Fruit fly (Drosophila melanogaster) whole organism, wandering third instar larva: ENCODE results near the gene Tm2.

Experiments
- CG32264 ChIP-seq: fragments of 200-800 bp; sonication (Bioruptor generic); optimal IDR thresholded peaks from 2 replicates; lab custom pipeline; 2016; ENCODE audit warnings: missing biosample characterization, missing genetic modification characterization
- CrebA ChIP-seq: fragments of 200-800 bp; sonication (Bioruptor generic); optimal IDR thresholded peaks from 2 replicates; lab custom pipeline; 2016; ENCODE audit warnings: missing biosample characterization, mild to moderate bottlenecking, missing genetic modification characterization, borderline replicate concordance
- Dfd ChIP-seq: fragments of >200 bp; optimal IDR thresholded peaks from 2 replicates; lab custom pipeline; 2017; ENCODE audit warnings: missing biosample characterization, missing genetic modification characterization
- Dif ChIP-seq: fragments of 200-275, 200-300 bp; sonication (Bioruptor generic); optimal IDR thresholded peaks from 2 replicates; lab custom pipeline; 2018; ENCODE audit warnings: missing biosample characterization, missing genetic modification characterization; ENCODE audit not compliant: partially characterized antibody
- HLH106 ChIP-seq: fragments of 200-800 bp; optimal IDR thresholded peaks from 3 replicates; lab custom pipeline; 2019; ENCODE audit warnings: missing biosample characterization, mild to moderate bottlenecking, missing genetic modification characterization, moderate library complexity
- Hnf4 ChIP-seq: fragments of 200-800 bp; sonication (Bioruptor generic); optimal IDR thresholded peaks from 2 replicates; lab custom pipeline; 2016; ENCODE audit warnings: missing biosample characterization, mild to moderate bottlenecking, missing genetic modification characterization
- Hr78 ChIP-seq: fragments of >200 bp; optimal IDR thresholded peaks from 2 replicates; lab custom pipeline; 2017; ENCODE audit warnings: missing biosample characterization, missing genetic modification characterization
- Hr83 ChIP-seq: fragments of 200-300 bp; sonication (Bioruptor generic); optimal IDR thresholded peaks from 2 replicates; lab custom pipeline; 2016; ENCODE audit warnings: missing biosample characterization, mild to moderate bottlenecking, missing genetic modification characterization, moderate library complexity; ENCODE audit not compliant: poor library complexity, severe bottlenecking
- Mio ChIP-seq: sonication (Bioruptor generic); optimal IDR thresholded peaks from 2 replicates; lab custom pipeline; 2016; ENCODE audit warnings: missing biosample characterization, missing genetic modification characterization
- Myc ChIP-seq: fragments of >200 bp; optimal IDR thresholded peaks from 2 replicates; lab custom pipeline; 2017
- N ChIP-seq: fragments of >200 bp; optimal IDR thresholded peaks from 2 replicates; lab custom pipeline; 2018; ENCODE audit warnings: missing biosample characterization, missing external identifiers, missing genetic modification characterization
- OdsH ChIP-seq: fragments of 200-800 bp; sonication (Bioruptor generic); optimal IDR thresholded peaks from 2 replicates; lab custom pipeline; 2016; ENCODE audit warnings: missing biosample characterization, mild to moderate bottlenecking, missing genetic modification characterization
- Rel ChIP-seq, 2 experiments: fragments of 200-800 bp; sonication (Bioruptor generic) in 1 of 2; optimal IDR thresholded peaks; 2 replicates in 1 of 2; 3 replicates in 1 of 2; lab custom pipeline; 2016 to 2019; ENCODE audit warnings: mild to moderate bottlenecking in 2 of 2, missing biosample characterization in 2 of 2, missing genetic modification characterization in 2 of 2, moderate library complexity in 1 of 2
- Sp1 ChIP-seq: fragments of 200-800 bp; sonication (Bioruptor generic); optimal IDR thresholded peaks from 3 replicates; lab custom pipeline; 2019; ENCODE audit warnings: missing biosample characterization, mild to moderate bottlenecking, missing genetic modification characterization, moderate library complexity
- Vsx2 ChIP-seq: fragments of 200-300, 225-300 bp; sonication (Bioruptor generic); optimal IDR thresholded peaks from 2 replicates; lab custom pipeline; 2018; ENCODE audit warnings: missing biosample characterization, missing genetic modification characterization; ENCODE audit not compliant: partially characterized antibody
- br ChIP-seq: fragments of 200-800 bp; sonication (Bioruptor generic); optimal IDR thresholded peaks from 2 replicates; lab custom pipeline; 2016; ENCODE audit warnings: missing biosample characterization, missing genetic modification characterization
- dl ChIP-seq, 2 experiments: fragments of 175-275, 200-275 bp in 1 of 2; fragments of 200-275 bp in 1 of 2; sonication (Bioruptor generic); optimal IDR thresholded peaks; lab custom pipeline; 2018; ENCODE audit warnings: mild to moderate bottlenecking in 2 of 2, missing biosample characterization in 2 of 2, missing genetic modification characterization in 2 of 2, moderate library complexity in 2 of 2; ENCODE audit not compliant: partially characterized antibody in 2 of 2, insufficient read depth in 1 of 2
- dmrt93B ChIP-seq: fragments of 200-800 bp; sonication (Bioruptor generic); optimal IDR thresholded peaks from 2 replicates; lab custom pipeline; 2018; ENCODE audit warnings: missing biosample characterization, mild to moderate bottlenecking, missing genetic modification characterization
- ey ChIP-seq: fragments of 200-800 bp; sonication (Bioruptor generic); optimal IDR thresholded peaks from 2 replicates; lab custom pipeline; 2016; ENCODE audit warnings: missing biosample characterization, missing genetic modification characterization
- foxo ChIP-seq, 2 experiments: fragments of 200-800 bp; sonication (Bioruptor generic); optimal IDR thresholded peaks; 2 replicates in 1 of 2; 3 replicates in 1 of 2; lab custom pipeline; 2016 to 2017; ENCODE audit warnings: missing biosample characterization in 2 of 2, missing genetic modification characterization in 2 of 2
- fru ChIP-seq: fragments of 200-800 bp; sonication (Bioruptor generic); optimal IDR thresholded peaks from 3 replicates; lab custom pipeline; 2016; ENCODE audit warnings: missing biosample characterization, mild to moderate bottlenecking, missing genetic modification characterization
- h ChIP-seq: fragments of 200-800 bp; sonication (Bioruptor generic); optimal IDR thresholded peaks from 3 replicates; lab custom pipeline; 2016; ENCODE audit warnings: missing biosample characterization, mild to moderate bottlenecking, missing genetic modification characterization
- jim ChIP-seq: fragments of 175-275, 200-325 bp; sonication (Bioruptor generic); optimal IDR thresholded peaks from 2 replicates; lab custom pipeline; 2016; ENCODE audit warnings: missing biosample characterization, mild to moderate bottlenecking, missing genetic modification characterization
- lola ChIP-seq: fragments of >200 bp; optimal IDR thresholded peaks from 2 replicates; lab custom pipeline; 2017; ENCODE audit warnings: missing biosample characterization, missing genetic modification characterization
- pan ChIP-seq: fragments of >200 bp; optimal IDR thresholded peaks from 2 replicates; lab custom pipeline; 2017
- psq ChIP-seq: fragments of 200-800 bp; sonication (Bioruptor generic); optimal IDR thresholded peaks from 3 replicates; lab custom pipeline; 2017; ENCODE audit warnings: missing biosample characterization, mild to moderate bottlenecking, missing genetic modification characterization, moderate library complexity
- rgr ChIP-seq: fragments of 200-800 bp; sonication (Bioruptor generic); optimal IDR thresholded peaks from 3 replicates; lab custom pipeline; 2016; ENCODE audit warnings: missing biosample characterization, mild to moderate bottlenecking, missing genetic modification characterization
- sage ChIP-seq: fragments of 200-800 bp; sonication (Bioruptor generic); optimal IDR thresholded peaks from 2 replicates; lab custom pipeline; 2016; ENCODE audit warnings: missing biosample characterization, mild to moderate bottlenecking, missing genetic modification characterization
- sv ChIP-seq: fragments of 200-800 bp; sonication (Bioruptor generic); optimal IDR thresholded peaks from 3 replicates; lab custom pipeline; 2016; ENCODE audit warnings: missing biosample characterization, missing genetic modification characterization
- tai ChIP-seq: sonication (Bioruptor generic); optimal IDR thresholded peaks from 2 replicates; lab custom pipeline; 2016; ENCODE audit warnings: missing biosample characterization, missing genetic modification characterization
- usp ChIP-seq: fragments of >200 bp; optimal IDR thresholded peaks from 2 replicates; lab custom pipeline; 2017; ENCODE audit warnings: missing biosample characterization, missing genetic modification characterization
- woc ChIP-seq: sonication (Bioruptor generic); optimal IDR thresholded peaks from 2 replicates; lab custom pipeline; 2016; ENCODE audit warnings: missing biosample characterization, mild to moderate bottlenecking, missing genetic modification characterization

Tm2 gene

dm6 chr3R:15277926-15278869, 31.8 kb upstream of the Tm2 start, which contains the start of the genes MRG15 and Tm1:
Gene MRG15, minus strand, starts transcription at chr3R:15278109.
Gene Tm1, plus strand, starts transcription at chr3R:15278220.
- TF ChIP-seq usp (GFP tag; lab: Kevin White, UChicago) (no peak), Hnf4 (GFP tag; lab: Kevin White, UChicago) (peak; percentile 5), Hr78 (no peak), rgr (GFP tag; lab: Kevin White, UChicago) (peak; percentile 60), Rel (GFP tag; optimal IDR thresholded peaks at IDR 0.05; lab: Kevin White, UChicago) (no peak), Rel (tag; optimal IDR thresholded peaks at IDR 0.05; lab: Kevin White, UChicago) (peak; percentile 1), Myc (lab: Kevin White, UChicago) (no peak)

DNA sequence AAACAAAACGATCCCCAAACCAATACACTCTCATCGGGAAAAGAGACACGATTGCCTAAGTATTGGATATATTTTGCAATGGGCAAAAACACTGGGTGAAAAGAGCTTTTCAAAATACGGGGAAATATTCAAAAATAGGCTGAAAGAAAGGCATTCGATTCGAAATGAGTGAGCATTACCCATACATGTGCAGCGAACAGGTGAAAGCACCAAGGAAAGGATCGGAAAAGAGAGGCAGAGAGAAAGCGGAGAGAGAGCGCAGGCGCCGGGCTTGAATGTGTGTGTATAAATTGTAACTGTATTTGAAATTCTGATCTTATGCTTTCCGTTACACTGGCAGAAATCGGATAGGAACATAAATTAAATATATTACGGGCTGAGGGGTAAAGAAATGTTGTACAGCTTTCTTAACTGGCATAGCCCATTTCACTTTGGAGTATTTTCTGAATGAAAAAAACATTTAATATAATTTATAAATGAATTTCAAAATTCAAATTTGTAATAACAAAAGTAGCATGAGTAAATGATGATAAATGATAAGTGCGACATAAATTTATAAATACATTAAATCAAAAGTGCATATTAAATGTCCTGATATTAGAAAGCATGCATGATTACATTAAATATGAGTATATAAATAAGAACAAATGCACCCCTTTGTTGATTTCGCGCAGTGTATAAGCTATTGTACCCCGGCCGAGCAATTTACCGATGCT, 29.2 kb upstream of the Tm2 start:
- TF ChIP-seq dl (GFP tag; optimal IDR thresholded peaks at IDR 0.05; lab: Kevin White, UChicago; ENCODE audit: insufficient read depth in 1 of 2, partially characterized antibody in 2 of 2) (no peak), HLH106 (tag; lab: Kevin White, UChicago) (peak; percentile 66), rgr (GFP tag; lab: Kevin White, UChicago) (peak; percentile 46), woc (GFP tag; lab: Kevin White, UChicago) (peak; percentile 24), CG32264 (GFP tag; lab: Kevin White, UChicago) (no peak), foxo (GFP tag; optimal IDR thresholded peaks at IDR 0.05; lab: Kevin White, UChicago) (peak in 1 of 2 experiments; percentile 63), Hnf4 (GFP tag; lab: Kevin White, UChicago) (no peak), sv (GFP tag; lab: Kevin White, UChicago) (peak; percentile 20), Myc (lab: Kevin White, UChicago) (no peak), psq (GFP tag; lab: Kevin White, UChicago) (peak; percentile 56), dmrt93B (peak; percentile 51), Sp1 (GFP tag; lab: Kevin White, UChicago) (peak; percentile 71), h (GFP tag; lab: Kevin White, UChicago) (peak; percentile 45), lola (GFP tag; lab: Kevin White, UChicago) (no peak), Mio (GFP tag; lab: Kevin White, UChicago) (no peak), Dfd (no peak), jim (GFP tag; lab: Kevin White, UChicago) (no peak), Vsx2 (GFP tag; lab: Kevin White, UChicago) (no peak), Rel (GFP tag; optimal IDR thresholded peaks at IDR 0.05; lab: Kevin White, UChicago) (no peak), Rel (tag; optimal IDR thresholded peaks at IDR 0.05; lab: Kevin White, UChicago) (no peak), usp (GFP tag; lab: Kevin White, UChicago) (no peak), sage (GFP tag; lab: Kevin White, UChicago) (peak; percentile 16), ey (GFP tag; lab: Kevin White, UChicago) (peak; percentile 34), Dif (GFP tag; lab: Kevin White, UChicago) (peak; percentile 23), tai (GFP tag; lab: Kevin White, UChicago) (no peak), N (GFP tag; lab: Kevin White, UChicago) (no peak), CrebA (GFP tag; lab: Kevin White, UChicago) (no peak), Hr83 (GFP tag; lab: Kevin White, UChicago) (no peak), fru (GFP tag; lab: Kevin White, UChicago) (peak; percentile 65), br (GFP tag; lab: Kevin White, UChicago) (peak; percentile 33), Hr78 (no peak), pan (lab: Kevin White, UChicago) (no peak), OdsH (GFP tag; lab: Kevin White, UChicago) (peak; percentile 60)
